Fruit fly (Drosophila melanogaster) whole organism, pupa: ENCODE results near the gene CG13239.

ENCODE experiments used
- CG14655 ChIP-seq: fragments of 200-800 bp; sonication (Bioruptor generic); optimal IDR thresholded peaks from 3 replicates; lab custom pipeline; 2017; ENCODE audit warnings: mild to moderate bottlenecking, missing biosample characterization, missing genetic modification reagents, missing genetic modification characterization
- CG15710 ChIP-seq: fragments of 200-800 bp; sonication (Bioruptor generic); optimal IDR thresholded peaks from 2 replicates; lab custom pipeline; 2018; ENCODE audit warnings: missing biosample characterization, mild to moderate bottlenecking, missing genetic modification characterization, moderate library complexity
- CG8301 ChIP-seq: fragments of 200-800 bp; sonication (Bioruptor generic); optimal IDR thresholded peaks from 2 replicates; lab custom pipeline; 2018; ENCODE audit warnings: missing biosample characterization, mild to moderate bottlenecking, missing genetic modification characterization
- EcR ChIP-seq: fragments of 200-800 bp; sonication (Bioruptor generic); optimal IDR thresholded peaks from 3 replicates; lab custom pipeline; 2019; ENCODE audit warnings: missing biosample characterization, missing genetic modification characterization, mild to moderate bottlenecking, moderate library complexity, missing genetic modification reagents
- Ets98B ChIP-seq: fragments of 200-800 bp; sonication (Bioruptor generic); IDR thresholded peaks from 2 replicates; pipeline ENCODE4 v1.3.6; 2022; ENCODE audit warnings: missing biosample characterization, missing genetic modification characterization
- Pif1A ChIP-seq: fragments of 200-800 bp; sonication (Bioruptor generic); optimal IDR thresholded peaks from 3 replicates; lab custom pipeline; 2016; ENCODE audit warnings: missing biosample characterization, missing genetic modification characterization
- Snoo ChIP-seq: fragments of 200-800 bp; sonication (Bioruptor generic); optimal IDR thresholded peaks from 3 replicates; lab custom pipeline; 2017; ENCODE audit warnings: missing biosample characterization, mild to moderate bottlenecking, missing genetic modification characterization, inconsistent platforms
- fd96Ca ChIP-seq: fragments of 200-800 bp; sonication (Bioruptor generic); IDR thresholded peaks from 3 replicates; pipeline ENCODE4 v1.3.6; 2022; ENCODE audit warnings: missing biosample characterization, missing genetic modification characterization

- TF ChIP-seq Ets98B (GFP tag; lab: Robert Waterston, UW) (no peak; the same call in none of the 2 replicates), CG15710 (tag; lab: Kevin White, UChicago) (peak; percentile 64), fd96Ca (no peak; the same call in 2 of the 3 replicates), CG14655 (no peak), Pif1A (GFP tag; lab: Kevin White, UChicago) (peak; percentile 71), Snoo (tag; lab: Kevin White, UChicago) (peak; percentile 72), CG8301 (tag; lab: Kevin White, UChicago) (peak; percentile 63), EcR (GFP tag; lab: Kevin White, UChicago) (no peak)
Measured at dm6 chr3L:22865061-22865418, 4.5 kb downstream of the CG13239 start.
